Worm (Caenorhabditis elegans): Measurements from ENCODE around the gene lite-1.

DNA sequence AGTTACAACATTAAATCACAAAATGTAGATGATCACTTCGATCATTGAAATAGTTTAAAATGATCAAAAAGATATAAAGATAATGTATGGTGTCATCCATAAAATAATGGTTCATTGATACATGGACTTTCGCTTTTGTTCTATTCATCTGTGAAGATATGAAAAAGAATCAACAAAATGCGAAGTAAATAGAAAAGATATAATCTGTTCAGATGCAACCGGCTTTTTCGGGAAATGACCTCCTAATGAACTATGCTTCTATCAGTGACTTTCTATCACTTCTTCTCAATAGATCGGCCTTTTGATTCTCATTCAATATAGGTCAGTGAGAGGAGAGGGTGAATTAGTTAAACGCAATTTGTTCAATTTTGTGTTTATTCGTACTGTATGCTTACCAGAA, 51.6 kb downstream of the lite-1 start:
- no peak for TF ChIP-seq ztf-23 (GFP tag; IDR thresholded peaks at IDR 0.05)
- no peak for TF ChIP-seq T22C8.4 (GFP tag; IDR thresholded peaks at IDR 0.05)
- no peak for TF ChIP-seq tab-1 (GFP tag; IDR thresholded peaks at IDR 0.05)
- no peak for TF ChIP-seq med-1 (GFP tag; optimal IDR thresholded peaks at IDR 0.05; ENCODE audit: insufficient read depth)
- TF ChIP-seq flt-1 (GFP tag; IDR thresholded peaks at IDR 0.05) = no peak
- TF ChIP-seq ref-1 (GFP tag; conservative IDR thresholded peaks at IDR 0.05) = no peak
- no peak for TF ChIP-seq klf-2 (GFP tag; conservative IDR thresholded peaks at IDR 0.05)
